In the genomic region with DNA sequence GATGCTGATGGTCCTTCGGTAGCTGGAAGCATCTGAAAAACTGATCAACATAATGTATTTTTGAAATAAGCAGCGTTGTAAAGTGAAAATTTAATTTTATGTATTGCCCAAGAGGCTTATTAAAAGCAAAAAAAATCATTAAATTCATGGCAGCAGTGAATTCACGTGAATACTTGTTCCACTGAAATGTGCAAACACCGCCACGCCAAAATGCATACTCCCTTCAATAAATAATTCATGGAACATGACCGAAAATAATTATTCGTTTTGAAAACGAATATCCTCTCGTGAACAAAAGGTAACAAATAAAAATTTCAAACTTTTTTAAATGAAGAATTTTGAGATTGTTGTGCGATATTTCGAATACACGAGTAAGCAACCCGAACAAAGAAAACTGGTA, we compare ENCODE assay signal across 8 worm cellular contexts.
TF ChIP-seq lines count a peak whose summit lies in the region.

Gene F08F8.10, minus strand, starts transcription at position 38 of the 400 bp plus-strand sequence.

TF ChIP-seq in whole organism, L1 larva, 84 proteins besides CTCF, POLR2A, EP300 and RAD21 (continues in another document):
- peak; percentile 23 for TF ChIP-seq rnt-1 (tag; optimal IDR thresholded peaks at IDR 0.05; lab: Kevin White, UChicago)
- peak; percentile 82 for TF ChIP-seq mep-1 (tag; optimal IDR thresholded peaks at IDR 0.05; lab: Kevin White, UChicago)
- no peak for TF ChIP-seq unc-62 (GFP tag; optimal IDR thresholded peaks at IDR 0.05; lab: Kevin White, UChicago)
- TF ChIP-seq swsn-7 (tag; optimal IDR thresholded peaks at IDR 0.05; lab: Kevin White, UChicago), result peak; percentile 37
- no peak for TF ChIP-seq nhr-77 (tag; optimal IDR thresholded peaks at IDR 0.05; lab: Kevin White, UChicago)
- no peak for TF ChIP-seq aly-2 (tag; optimal IDR thresholded peaks at IDR 0.05; lab: Kevin White, UChicago)
- no peak for TF ChIP-seq hpl-2 (GFP tag; optimal IDR thresholded peaks at IDR 0.05; lab: Kevin White, UChicago)
- TF ChIP-seq sox-4 (tag; optimal IDR thresholded peaks at IDR 0.05; lab: Kevin White, UChicago), result no peak
- TF ChIP-seq zip-4 (GFP tag; optimal IDR thresholded peaks at IDR 0.05; lab: Kevin White, UChicago), result no peak
- no peak for TF ChIP-seq lin-39 (tag; optimal IDR thresholded peaks at IDR 0.05; lab: Kevin White, UChicago)
- TF ChIP-seq elt-2 (tag; optimal IDR thresholded peaks at IDR 0.05; lab: Kevin White, UChicago), result no peak

TF ChIP-seq in whole organism, L2 larva, 48 proteins besides CTCF, POLR2A, EP300 and RAD21 (continues in another document):
- no peak for TF ChIP-seq aly-2 (tag; optimal IDR thresholded peaks at IDR 0.05; lab: Kevin White, UChicago)
- TF ChIP-seq R02D3.7 (tag; optimal IDR thresholded peaks at IDR 0.05; lab: Kevin White, UChicago), result no peak
- TF ChIP-seq dmd-4 (tag; optimal IDR thresholded peaks at IDR 0.05; lab: Kevin White, UChicago), result no peak
- TF ChIP-seq Y55F3AM.14 (GFP tag; optimal IDR thresholded peaks at IDR 0.05; lab: Kevin White, UChicago), result no peak
- no peak for TF ChIP-seq gmeb-1 (tag; optimal IDR thresholded peaks at IDR 0.05; lab: Kevin White, UChicago)
- TF ChIP-seq elt-1 (tag; optimal IDR thresholded peaks at IDR 0.05; lab: Kevin White, UChicago), result no peak
- TF ChIP-seq nhr-10 (tag; optimal IDR thresholded peaks at IDR 0.05; lab: Kevin White, UChicago), result no peak
- TF ChIP-seq sma-9 (GFP tag; optimal IDR thresholded peaks at IDR 0.05; lab: Kevin White, UChicago), result peak; percentile 46
- no peak for TF ChIP-seq sma-9 (tag; optimal IDR thresholded peaks at IDR 0.05; lab: Kevin White, UChicago)
- TF ChIP-seq unc-55 (GFP tag; optimal IDR thresholded peaks at IDR 0.05; lab: Kevin White, UChicago), result peak; percentile 57
- TF ChIP-seq nhr-11 (tag; optimal IDR thresholded peaks at IDR 0.05; lab: Kevin White, UChicago), result no peak

TF ChIP-seq in whole organism, L3 larva, 47 proteins besides CTCF, POLR2A, EP300 and RAD21:
- TF ChIP-seq pha-4 (tag; optimal IDR thresholded peaks at IDR 0.05; lab: Kevin White, UChicago) (peak; percentile 63), skn-1 (tag; optimal IDR thresholded peaks at IDR 0.05; lab: Kevin White, UChicago) (no peak), nhr-25 (tag; optimal IDR thresholded peaks at IDR 0.05; lab: Kevin White, UChicago) (peak; percentile 18), egl-5 (tag; optimal IDR thresholded peaks at IDR 0.05; lab: Kevin White, UChicago) (peak; percentile 35), nhr-12 (tag; optimal IDR thresholded peaks at IDR 0.05; lab: Kevin White, UChicago) (no peak), ztf-4 (tag; optimal IDR thresholded peaks at IDR 0.05; lab: Kevin White, UChicago) (no peak), snpc-4 (tag; optimal IDR thresholded peaks at IDR 0.05; lab: Kevin White, UChicago) (peak; percentile 47), lin-15B (tag; optimal IDR thresholded peaks at IDR 0.05; lab: Kevin White, UChicago) (no peak), hmg-11 (tag; optimal IDR thresholded peaks at IDR 0.05; lab: Kevin White, UChicago) (peak; percentile 27), nfya-1 (tag; optimal IDR thresholded peaks at IDR 0.05; lab: Kevin White, UChicago; ENCODE audit: insufficient read depth) (peak; percentile 33), ama-1 (optimal IDR thresholded peaks at IDR 0.05; lab: Kevin White, UChicago) (no peak)

TF ChIP-seq in whole organism, L4 larva, 104 proteins besides CTCF, POLR2A, EP300 and RAD21 (continues in another document):
- TF ChIP-seq vab-7 (GFP tag; IDR thresholded peaks at IDR 0.05; lab: Robert Waterston, UW) (no peak), mxl-3 (GFP tag; optimal IDR thresholded peaks at IDR 0.05; lab: Kevin White, UChicago) (no peak), rbr-2 (tag; optimal IDR thresholded peaks at IDR 0.05; lab: Kevin White, UChicago) (no peak), zip-2 (tag; optimal IDR thresholded peaks at IDR 0.05; lab: Kevin White, UChicago) (no peak), fkh-10 (GFP tag; optimal IDR thresholded peaks at IDR 0.05; lab: Kevin White, UChicago) (no peak), nhr-41 (GFP tag; IDR thresholded peaks at IDR 0.05; lab: Robert Waterston, UW) (no peak), madf-5 (GFP tag; IDR thresholded peaks at IDR 0.05; lab: Robert Waterston, UW) (no peak), F49E8.2 (tag; optimal IDR thresholded peaks at IDR 0.05; lab: Kevin White, UChicago; ENCODE audit: borderline replicate concordance) (no peak), fos-1 (tag; optimal IDR thresholded peaks at IDR 0.05; lab: Kevin White, UChicago) (no peak), zfp-3 (GFP tag; conservative IDR thresholded peaks at IDR 0.05; lab: Robert Waterston, UW) (no peak), snpc-4 (tag; optimal IDR thresholded peaks at IDR 0.05; lab: Kevin White, UChicago) (no peak), saeg-2 (GFP tag; IDR thresholded peaks at IDR 0.05; lab: Robert Waterston, UW) (no peak)

TF ChIP-seq in whole organism, late embryonic, 69 proteins besides CTCF, POLR2A, EP300 and RAD21 (continues in another document):
- no peak for TF ChIP-seq pax-1 (tag; optimal IDR thresholded peaks at IDR 0.05; lab: Kevin White, UChicago)
- no peak for TF ChIP-seq odd-2 (tag; optimal IDR thresholded peaks at IDR 0.05; lab: Kevin White, UChicago)
- peak; percentile 62 for TF ChIP-seq hlh-30 (tag; optimal IDR thresholded peaks at IDR 0.05; lab: Kevin White, UChicago; ENCODE audit: insufficient read depth)
- TF ChIP-seq ceh-45 (GFP tag; IDR thresholded peaks at IDR 0.05; lab: Robert Waterston, UW), result no peak
- no peak for TF ChIP-seq ceh-2 (tag; optimal IDR thresholded peaks at IDR 0.05; lab: Kevin White, UChicago)
- TF ChIP-seq unc-42 (tag; optimal IDR thresholded peaks at IDR 0.05; lab: Kevin White, UChicago), result no peak
- TF ChIP-seq ceh-9 (tag; optimal IDR thresholded peaks at IDR 0.05; lab: Kevin White, UChicago), result no peak
- peak; percentile 7 for TF ChIP-seq elt-2 (tag; optimal IDR thresholded peaks at IDR 0.05; lab: Kevin White, UChicago)
- TF ChIP-seq unc-55 (GFP tag; optimal IDR thresholded peaks at IDR 0.05; lab: Kevin White, UChicago), result peak; percentile 30
- no peak for TF ChIP-seq pat-9 (tag; optimal IDR thresholded peaks at IDR 0.05; lab: Kevin White, UChicago)
- TF ChIP-seq dve-1 (tag; optimal IDR thresholded peaks at IDR 0.05; lab: Kevin White, UChicago), result no peak
- TF ChIP-seq ttx-3 (tag; optimal IDR thresholded peaks at IDR 0.05; lab: Kevin White, UChicago), result no peak

TF ChIP-seq in whole organism, midembryonic, 9 proteins besides CTCF, POLR2A, EP300 and RAD21:
- TF ChIP-seq T22C8.4 (GFP tag; IDR thresholded peaks at IDR 0.05; lab: Robert Waterston, UW), result no peak
- no peak for TF ChIP-seq klf-2 (GFP tag; conservative IDR thresholded peaks at IDR 0.05; lab: Robert Waterston, UW)
- peak; percentile 19 for TF ChIP-seq cog-1 (tag; optimal IDR thresholded peaks at IDR 0.05; lab: Kevin White, UChicago)
- peak; percentile 17; the same call in 1 of the 2 replicates for TF ChIP-seq ztf-23 (GFP tag; IDR thresholded peaks at IDR 0.05; lab: Robert Waterston, UW)
- TF ChIP-seq med-1 (GFP tag; optimal IDR thresholded peaks at IDR 0.05; lab: Kevin White, UChicago; ENCODE audit: insufficient read depth), result no peak
- no peak for TF ChIP-seq ref-1 (GFP tag; conservative IDR thresholded peaks at IDR 0.05; lab: Robert Waterston, UW)

TF ChIP-seq in whole organism, mixed stage, embryonic, 35 proteins besides CTCF, POLR2A, EP300 and RAD21:
- TF ChIP-seq pha-4 (tag; optimal IDR thresholded peaks at IDR 0.05; lab: Kevin White, UChicago) (no peak), ces-1 (GFP tag; optimal IDR thresholded peaks at IDR 0.05; lab: Kevin White, UChicago) (peak; percentile 0)

TF ChIP-seq in whole organism, young adult, 124 proteins besides CTCF, POLR2A, EP300 and RAD21:
- TF ChIP-seq tlf-1 (GFP tag; optimal IDR thresholded peaks at IDR 0.05; lab: Kevin White, UChicago), result no peak
- peak; percentile 14 for TF ChIP-seq hrde-1 (tag; optimal IDR thresholded peaks at IDR 0.05; lab: Kevin White, UChicago; ENCODE audit: borderline replicate concordance)
- peak; percentile 65 for TF ChIP-seq attf-5 (GFP tag; optimal IDR thresholded peaks at IDR 0.05; lab: Kevin White, UChicago)
- TF ChIP-seq snpc-4 (GFP tag; optimal IDR thresholded peaks at IDR 0.05; lab: Kevin White, UChicago), result no peak
- TF ChIP-seq snpc-4 (tag; optimal IDR thresholded peaks at IDR 0.05; lab: Kevin White, UChicago), result peak in 2 of 4 experiments; percentile 14 to 24
- no peak for TF ChIP-seq ztf-26 (tag; optimal IDR thresholded peaks at IDR 0.05; lab: Kevin White, UChicago)
- TF ChIP-seq athp-1 (tag; optimal IDR thresholded peaks at IDR 0.05; lab: Kevin White, UChicago), result peak; percentile 24
- TF ChIP-seq madf-6 (GFP tag; IDR thresholded peaks at IDR 0.05; lab: Robert Waterston, UW), result no peak
- peak; percentile 24 for TF ChIP-seq die-1 (tag; optimal IDR thresholded peaks at IDR 0.05; lab: Kevin White, UChicago)
- TF ChIP-seq K12H6.12 (tag; optimal IDR thresholded peaks at IDR 0.05; lab: Kevin White, UChicago), result peak; percentile 8
- peak; percentile 14 for TF ChIP-seq ztf-18 (tag; optimal IDR thresholded peaks at IDR 0.05; lab: Kevin White, UChicago)
- no peak for TF ChIP-seq nhr-80 (tag; optimal IDR thresholded peaks at IDR 0.05; lab: Kevin White, UChicago)
- peak; percentile 32; the same call in 1 of the 2 replicates for TF ChIP-seq ekl-4 (GFP tag; IDR thresholded peaks at IDR 0.05; lab: Robert Waterston, UW)
- peak; percentile 23 for TF ChIP-seq lin-54 (GFP tag; optimal IDR thresholded peaks at IDR 0.05; lab: Kevin White, UChicago)
- no peak for TF ChIP-seq xnd-1 (tag; optimal IDR thresholded peaks at IDR 0.05; lab: Kevin White, UChicago)
- TF ChIP-seq hmg-1.2 (GFP tag; IDR thresholded peaks at IDR 0.05; lab: Robert Waterston, UW), result peak; percentile 29; the same call in 1 of the 2 replicates
- TF ChIP-seq snpc-3.4 (tag; optimal IDR thresholded peaks at IDR 0.05; lab: Kevin White, UChicago), result peak; percentile 5
- TF ChIP-seq hsf-1 (GFP tag; IDR thresholded peaks at IDR 0.05; lab: Robert Waterston, UW), result 0 out of 2 replicates have a peak, but pooled peaks have one; percentile 29
- TF ChIP-seq cebp-1 (GFP tag; IDR thresholded peaks at IDR 0.05; lab: Robert Waterston, UW), result no peak
- TF ChIP-seq cebp-1 (tag; optimal IDR thresholded peaks at IDR 0.05; lab: Kevin White, UChicago), result peak; percentile 39
- peak; percentile 33 for TF ChIP-seq tbp1 (GFP tag; optimal IDR thresholded peaks at IDR 0.05; lab: Kevin White, UChicago)
- no peak for TF ChIP-seq F37B4.10 (GFP tag; IDR thresholded peaks at IDR 0.05; lab: Robert Waterston, UW)
TF ChIP-seq in whole organism, young adult: peak in this region for 14.
